Worm (Caenorhabditis elegans): ENCODE measurements around the gene hoe-1.
A peak's percentile ranks its signal among the peaks of the same experiment; 100 is the strongest.

hoe-1 gene

ce11 chrIV:4745422-4745821 lies 1.4 kb upstream of the hoe-1 start, which contains the start of gene timm-17B.1 (continued):
- TF ChIP-seq C04F5.9 (tag; optimal IDR thresholded peaks at IDR 0.05) (peak; percentile 5), efl-3 (GFP tag; optimal IDR thresholded peaks at IDR 0.05) (no peak), ceh-63 (GFP tag; optimal IDR thresholded peaks at IDR 0.05) (no peak), pax-3 (tag; optimal IDR thresholded peaks at IDR 0.05) (no peak), unc-86 (tag; optimal IDR thresholded peaks at IDR 0.05) (peak; percentile 48), fkh-10 (GFP tag; optimal IDR thresholded peaks at IDR 0.05) (no peak), nhr-90 (tag; optimal IDR thresholded peaks at IDR 0.05; ENCODE audit: poor library complexity) (peak; percentile 76), mab-9 (GFP tag; IDR thresholded peaks at IDR 0.05) (0 out of 2 replicates have a peak, but pooled peaks have one; percentile 40), nhr-47 (tag; optimal IDR thresholded peaks at IDR 0.05) (peak; percentile 88), lin-15B (tag; optimal IDR thresholded peaks at IDR 0.05) (peak; percentile 50), nhr-12 (tag; optimal IDR thresholded peaks at IDR 0.05) (no peak), hlh-4 (tag; optimal IDR thresholded peaks at IDR 0.05) (no peak), ama-1 (optimal IDR thresholded peaks at IDR 0.05) (no peak), ceh-90 (tag; optimal IDR thresholded peaks at IDR 0.05) (peak; percentile 34), nhr-237 (tag; optimal IDR thresholded peaks at IDR 0.05) (no peak), swsn-7 (tag; optimal IDR thresholded peaks at IDR 0.05) (peak; percentile 82), nhr-19 (GFP tag; conservative IDR thresholded peaks at IDR 0.05) (peak; percentile 82), vab-15 (tag; optimal IDR thresholded peaks at IDR 0.05) (no peak), fkh-8 (tag; optimal IDR thresholded peaks at IDR 0.05) (peak; percentile 11), fkh-4 (tag; optimal IDR thresholded peaks at IDR 0.05; ENCODE audit: borderline replicate concordance) (no peak), elt-3 (tag; optimal IDR thresholded peaks at IDR 0.05) (peak in 2 of 6 experiments; percentile 25 to 45), ceh-8 (GFP tag; optimal IDR thresholded peaks at IDR 0.05) (no peak), ceh-88 (GFP tag; IDR thresholded peaks at IDR 0.05) (no peak), efl-1 (optimal IDR thresholded peaks at IDR 0.05) (peak; percentile 71 to 79), efl-1 (GFP tag; optimal IDR thresholded peaks at IDR 0.05 in 1 of 2) (peak; percentile 76 to 97), sup-37 (GFP tag; optimal IDR thresholded peaks at IDR 0.05) (no peak), zag-1 (tag; optimal IDR thresholded peaks at IDR 0.05) (no peak), dpl-1 (GFP tag; optimal IDR thresholded peaks at IDR 0.05) (peak; percentile 73 to 81 (median 81)), hpl-2 (GFP tag; optimal IDR thresholded peaks at IDR 0.05) (peak; percentile 36), snu-23 (GFP tag; optimal IDR thresholded peaks at IDR 0.05) (peak; percentile 83), jun-1 (tag; optimal IDR thresholded peaks at IDR 0.05) (peak; percentile 39), tlp-1 (tag; optimal IDR thresholded peaks at IDR 0.05) (no peak), lir-3 (tag; optimal IDR thresholded peaks at IDR 0.05; ENCODE audit: poor library complexity) (peak; percentile 45), rnt-1 (tag; optimal IDR thresholded peaks at IDR 0.05) (peak; percentile 80), egl-13 (tag; optimal IDR thresholded peaks at IDR 0.05) (peak; percentile 58), lin-13 (GFP tag; optimal IDR thresholded peaks at IDR 0.05) (no peak), ceh-82 (tag; optimal IDR thresholded peaks at IDR 0.05) (peak; percentile 72 to 79 (median 78)), zip-4 (GFP tag; optimal IDR thresholded peaks at IDR 0.05) (no peak), fos-1 (tag; optimal IDR thresholded peaks at IDR 0.05) (peak; percentile 24), aly-2 (tag; optimal IDR thresholded peaks at IDR 0.05) (peak; percentile 50), dsc-1 (tag; optimal IDR thresholded peaks at IDR 0.05) (peak; percentile 72), skn-1 (tag; optimal IDR thresholded peaks at IDR 0.05) (peak; percentile 49), lsy-2 (tag; optimal IDR thresholded peaks at IDR 0.05) (peak; percentile 96), Y116A8C.19 (tag; optimal IDR thresholded peaks at IDR 0.05; ENCODE audit: borderline replicate concordance) (no peak), isw-1 (GFP tag; IDR thresholded peaks at IDR 0.05) (peak; percentile 75), tbx-2 (tag; optimal IDR thresholded peaks at IDR 0.05) (peak; percentile 73), F16B12.6 (tag; optimal IDR thresholded peaks at IDR 0.05) (peak; percentile 55), xbp-1 (tag; optimal IDR thresholded peaks at IDR 0.05) (peak; percentile 81), sox-4 (tag; optimal IDR thresholded peaks at IDR 0.05) (peak; percentile 44), grh-1 (GFP tag; IDR thresholded peaks at IDR 0.05) (peak; percentile 63), pqm-1 (tag; optimal IDR thresholded peaks at IDR 0.05) (no peak), elt-2 (tag; optimal IDR thresholded peaks at IDR 0.05) (peak; percentile 26), nhr-76 (tag; optimal IDR thresholded peaks at IDR 0.05) (no peak)
